Worm (Caenorhabditis elegans) whole organism, L4/young adult: ENCODE results near the gene idh-2.

Experiments used
- W03F9.2 ChIP-seq: fragments of 150-350 bp; optimal IDR thresholded peaks from 2 replicates; lab custom pipeline; 2014; ENCODE audit warnings: missing biosample characterization, missing genetic modification characterization
- dao-5 ChIP-seq: sonication (generic microtip); optimal IDR thresholded peaks from 2 replicates; lab custom pipeline; 2016; ENCODE audit warnings: missing genotype, missing genetic modification characterization, moderate library complexity, missing compliant biosample characterization
- him-1 ChIP-seq: sonication (generic microtip); optimal IDR thresholded peaks from 2 replicates; lab custom pipeline; 2016; ENCODE audit warnings: missing genotype, missing genetic modification reagents, missing genetic modification characterization, missing compliant biosample characterization

ce11 chrX:11240585-11241115, 24.9 kb downstream of the idh-2 start, which contains the start of gene C34F6.10:
- TF ChIP-seq dao-5 (tag; lab: Kevin White, UChicago) (no peak), W03F9.2 (tag; lab: Kevin White, UChicago) (no peak), him-1 (tag; lab: Kevin White, UChicago) (no peak)
